Fruit fly (Drosophila melanogaster): ENCODE measurements around the gene CG1632.
A peak's percentile ranks its signal among the peaks of the same experiment; 100 is the strongest.

DNA sequence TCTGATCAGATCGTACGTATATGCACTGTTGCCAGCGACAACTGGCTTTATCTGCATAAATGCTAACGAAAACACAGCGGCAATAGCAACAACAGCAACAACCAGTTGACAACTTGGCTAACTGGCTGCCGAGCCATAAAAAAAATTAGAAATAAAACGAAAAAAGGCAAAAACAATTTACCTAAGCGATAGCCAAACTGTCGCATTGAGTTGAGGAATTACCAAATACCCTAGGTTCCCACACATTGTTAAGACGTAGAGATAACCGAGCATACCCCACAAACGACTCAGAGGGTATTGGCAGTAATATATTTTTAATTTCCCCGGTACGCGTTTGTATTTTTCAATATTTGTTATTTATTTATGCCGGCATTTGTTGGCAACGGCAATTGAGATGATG is 19.3 kb upstream of the CG1632 start:
- peak; percentile 60 for TF ChIP-seq eg (GFP tag; IDR thresholded peaks at IDR 0.05)
- TF ChIP-seq CG6854 (GFP tag; optimal IDR thresholded peaks at IDR 0.05): no peak
- no peak for TF ChIP-seq CG11294 (GFP tag; IDR thresholded peaks at IDR 0.05)
- no peak for TF ChIP-seq CG1621 (tag; optimal IDR thresholded peaks at IDR 0.05)
- peak; percentile 14 for TF ChIP-seq net (GFP tag; optimal IDR thresholded peaks at IDR 0.05)
- TF ChIP-seq topi (GFP tag; optimal IDR thresholded peaks at IDR 0.05): no peak

Data from whole organism, prepupa.